Fruit fly (Drosophila melanogaster) whole organism, pupa: ENCODE data around the gene GluRIID.

Experiments
- CG4496 ChIP-seq: fragments of 200-800 bp; sonication (Bioruptor generic); IDR thresholded peaks from 3 replicates; pipeline ENCODE4 v1.3.6; 2022; ENCODE audit warnings: missing biosample characterization, missing genetic modification characterization
- CG8159 ChIP-seq: fragments of 200-800 bp; sonication (Bioruptor generic); optimal IDR thresholded peaks from 3 replicates; lab custom pipeline; 2018; ENCODE audit warnings: missing biosample characterization, mild to moderate bottlenecking, missing genetic modification characterization, moderate library complexity
- CG8301 ChIP-seq: fragments of 200-800 bp; sonication (Bioruptor generic); optimal IDR thresholded peaks from 2 replicates; lab custom pipeline; 2018; ENCODE audit warnings: missing biosample characterization, mild to moderate bottlenecking, missing genetic modification characterization
- CG9948 ChIP-seq: fragments of 200-800 bp; sonication (Bioruptor generic); optimal IDR thresholded peaks from 2 replicates; lab custom pipeline; 2018; ENCODE audit warnings: missing biosample characterization, mild to moderate bottlenecking, missing genetic modification characterization, moderate library complexity
- D1 ChIP-seq: fragments of 200-800 bp; sonication (Bioruptor generic); optimal IDR thresholded peaks from 2 replicates; lab custom pipeline; 2018; ENCODE audit warnings: missing biosample characterization, mild to moderate bottlenecking, missing genetic modification characterization, moderate library complexity
- EcR ChIP-seq: fragments of 200-800 bp; sonication (Bioruptor generic); optimal IDR thresholded peaks from 3 replicates; lab custom pipeline; 2019; ENCODE audit warnings: missing biosample characterization, missing genetic modification characterization, mild to moderate bottlenecking, moderate library complexity, missing genetic modification reagents
- Pif1A ChIP-seq: fragments of 200-800 bp; sonication (Bioruptor generic); optimal IDR thresholded peaks from 3 replicates; lab custom pipeline; 2016; ENCODE audit warnings: missing biosample characterization, missing genetic modification characterization
- rn ChIP-seq: fragments of 200-800 bp; sonication (Bioruptor generic); IDR thresholded peaks from 2 replicates; pipeline ENCODE4 v1.3.6; 2022; ENCODE audit warnings: missing biosample characterization, missing genetic modification characterization

DNA sequence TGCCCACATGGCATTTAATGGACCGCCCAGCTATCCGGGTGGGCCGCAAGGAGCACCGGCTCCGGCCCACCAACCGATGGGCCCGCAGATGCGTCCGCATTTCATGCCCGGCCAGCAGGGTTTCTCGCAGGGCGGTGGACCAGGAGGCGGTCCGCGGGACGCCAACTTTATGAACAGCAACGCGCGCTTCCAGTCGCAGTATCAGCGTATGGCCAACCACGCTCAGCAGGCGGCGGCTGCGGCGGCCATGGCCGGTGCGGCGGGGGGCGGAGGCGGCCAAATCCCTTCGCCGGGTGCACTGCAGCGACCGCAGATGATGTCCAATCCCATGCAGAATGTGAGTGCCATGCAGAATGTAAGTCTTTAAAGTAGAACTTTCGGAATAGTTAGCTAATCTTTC lies 44.1 kb downstream of the GluRIID start:
- TF ChIP-seq EcR (GFP tag; lab: Kevin White, UChicago) (no peak), CG8159 (no peak), CG9948 (tag; lab: Kevin White, UChicago) (no peak), Pif1A (GFP tag; lab: Kevin White, UChicago) (no peak), D1 (tag; lab: Kevin White, UChicago) (no peak), rn (GFP tag; lab: Robert Waterston, UW) (no peak), CG4496 (GFP tag; lab: Robert Waterston, UW) (no peak), CG8301 (tag; lab: Kevin White, UChicago) (no peak)
